Worm (Caenorhabditis elegans): ENCODE results near the gene T05A7.6.

DNA sequence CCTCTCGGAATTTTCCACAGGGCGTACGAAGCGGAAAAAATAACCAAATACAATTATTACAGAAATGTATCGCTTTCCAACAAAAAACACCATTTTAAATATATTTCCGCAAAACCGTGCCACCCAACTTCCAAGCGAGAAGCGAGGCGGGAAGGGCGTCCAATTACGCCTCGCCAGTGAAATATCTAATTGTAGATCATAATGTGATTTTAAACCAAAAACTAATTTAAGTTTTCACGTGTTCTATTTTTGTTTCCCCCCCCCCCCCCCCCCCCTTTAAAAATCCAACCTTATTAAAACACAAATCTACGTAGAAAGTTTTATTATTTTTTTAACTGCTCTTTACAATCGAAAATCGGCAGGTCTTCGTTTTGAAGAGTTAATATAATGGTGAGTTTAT is 17.9 kb upstream of the T05A7.6 start, which contains the start of gene F10G7.12:
- TF ChIP-seq gei-17 (GFP tag; optimal IDR thresholded peaks at IDR 0.05) (no peak), sea-2 (GFP tag; IDR thresholded peaks at IDR 0.05) (no peak), snpc-4 (GFP tag; optimal IDR thresholded peaks at IDR 0.05) (no peak), snpc-4 (tag; optimal IDR thresholded peaks at IDR 0.05) (no peak), ztf-22 (GFP tag; optimal IDR thresholded peaks at IDR 0.05) (no peak), Y67H2A.10 (GFP tag; conservative IDR thresholded peaks at IDR 0.05) (no peak), unc-62 (GFP tag; optimal IDR thresholded peaks at IDR 0.05) (no peak)

Measured in whole organism, young adult.